Worm (Caenorhabditis elegans) whole organism, early embryonic: ENCODE results near the gene prmt-5.

Experiments
- flt-1 ChIP-seq: fragments of 200-800 bp; sonication (Bioruptor generic); IDR thresholded peaks from 2 replicates; pipeline ENCODE4 v1.3.6; 2022; ENCODE audit warnings: missing genetic modification characterization, missing compliant biosample characterization
- pes-1 ChIP-seq: fragments of 200-800 bp; sonication (Bioruptor generic); IDR thresholded peaks from 2 replicates; pipeline ENCODE4 v1.3.6; 2022; ENCODE audit warnings: missing genetic modification reagents, missing genetic modification characterization, missing compliant biosample characterization
- scrt-1 ChIP-seq: fragments of 200-800 bp; sonication (Bioruptor generic); IDR thresholded peaks from 2 replicates; pipeline ENCODE4 v1.3.6; 2022; ENCODE audit warnings: missing genetic modification characterization, missing compliant biosample characterization

DNA sequence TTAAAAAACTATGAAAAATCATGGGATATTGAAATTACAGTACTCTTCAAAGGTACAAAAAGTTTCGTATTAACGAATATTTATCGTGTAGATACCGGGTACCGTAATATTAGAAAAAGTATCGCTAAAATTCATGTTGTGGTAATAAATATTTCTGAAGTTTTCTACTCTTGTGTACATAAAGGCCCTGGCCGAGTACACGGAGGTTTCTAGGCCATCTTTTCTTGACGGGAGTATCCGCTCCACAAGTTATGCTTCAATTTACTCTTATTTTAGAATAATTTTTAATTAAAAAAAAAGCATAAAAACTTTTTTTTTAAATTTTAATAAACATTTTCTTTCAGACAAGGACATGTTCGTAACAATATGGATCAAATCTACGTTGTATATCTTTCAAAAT is 2.8 kb downstream of the prmt-5 start:
- no peak for TF ChIP-seq pes-1 (GFP tag; lab: Robert Waterston, UW)
- TF ChIP-seq flt-1 = no peak
- no peak for TF ChIP-seq scrt-1 (GFP tag; lab: Robert Waterston, UW)
